Worm (Caenorhabditis elegans): Measurements from ENCODE around the gene F54F7.6.

DNA sequence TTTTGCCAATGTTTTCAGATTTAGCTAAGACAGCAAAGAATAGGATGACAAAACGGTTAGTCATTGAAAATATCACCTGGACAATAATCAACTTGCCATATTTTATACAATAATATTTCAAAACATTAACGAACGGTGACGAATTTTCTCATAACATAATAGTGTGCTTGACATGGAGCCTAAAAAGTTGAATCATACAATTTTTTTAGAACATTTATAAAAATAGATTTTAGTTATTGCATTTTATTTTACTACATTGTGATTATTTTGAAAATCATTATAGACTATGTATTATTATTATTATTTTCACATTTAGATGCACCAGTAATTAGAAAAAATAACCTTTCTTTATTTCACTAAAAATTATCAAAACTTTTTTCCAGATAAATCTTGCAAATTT lies 16.6 kb upstream of the F54F7.6 start, which contains the start of gene F54F7.9:
- TF ChIP-seq dao-5 (tag; optimal IDR thresholded peaks at IDR 0.05) (no peak), W03F9.2 (tag; optimal IDR thresholded peaks at IDR 0.05) (no peak)

Measured in whole organism, L4/young adult.